Fruit fly (Drosophila melanogaster) S2 (cell line): Measurements from ENCODE around the gene CG13359.
A peak's percentile ranks its signal among the peaks of the same experiment; 100 is the strongest.

Source experiments
- CG8478 ChIP-seq: fragments of >200 bp; optimal IDR thresholded peaks from 2 replicates; lab custom pipeline; 2018
- CTCF ChIP-seq, 2 experiments: fragments of >200 bp; optimal IDR thresholded peaks; 2 replicates each; lab custom pipeline; 2018

Gene CG13359

DNA sequence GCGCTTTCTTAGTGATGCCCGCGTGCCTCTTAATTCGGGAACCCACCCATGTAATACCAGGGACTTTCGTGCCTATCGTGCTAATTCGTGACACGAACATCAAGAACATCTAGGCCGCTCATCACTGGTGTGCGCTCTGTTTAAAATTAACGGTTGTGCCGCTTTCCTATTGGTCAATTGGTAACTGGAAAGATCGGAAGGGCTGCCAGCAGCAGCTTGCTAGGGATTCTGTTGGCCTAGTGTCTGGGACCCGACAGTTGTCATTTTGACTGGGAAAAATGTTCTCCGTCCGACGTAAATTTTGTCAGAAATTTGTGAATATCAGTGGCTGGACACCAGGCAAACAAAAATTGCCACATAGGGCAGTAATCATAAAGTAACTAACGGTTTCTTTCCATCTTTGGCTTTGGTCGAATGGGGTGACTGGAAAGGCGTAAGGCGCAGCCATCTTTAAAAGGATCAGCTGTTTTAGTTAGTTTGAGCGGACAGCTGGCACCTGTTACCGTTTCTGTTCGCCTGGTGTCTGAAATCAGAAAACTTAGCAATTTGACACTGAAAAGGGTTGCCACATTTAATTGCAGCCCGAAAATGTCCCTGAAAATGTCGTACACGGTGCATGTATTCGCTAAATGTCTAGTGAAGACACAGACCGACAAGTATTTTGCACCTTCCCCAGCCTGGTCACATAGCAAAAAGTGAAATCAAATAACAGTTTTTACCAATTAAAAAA is 44.2 kb downstream of the CG13359 start, which contains the start of gene CG5273:
Gene CG5273, plus strand, starts transcription at position 703 of the 730 bp plus-strand sequence.
- TF ChIP-seq CTCF (optimal IDR thresholded peaks at IDR 0.05; lab: Kevin White, UChicago) (peak; percentile 60 to 68), CG8478 (lab: Kevin White, UChicago) (no peak)

DNA sequence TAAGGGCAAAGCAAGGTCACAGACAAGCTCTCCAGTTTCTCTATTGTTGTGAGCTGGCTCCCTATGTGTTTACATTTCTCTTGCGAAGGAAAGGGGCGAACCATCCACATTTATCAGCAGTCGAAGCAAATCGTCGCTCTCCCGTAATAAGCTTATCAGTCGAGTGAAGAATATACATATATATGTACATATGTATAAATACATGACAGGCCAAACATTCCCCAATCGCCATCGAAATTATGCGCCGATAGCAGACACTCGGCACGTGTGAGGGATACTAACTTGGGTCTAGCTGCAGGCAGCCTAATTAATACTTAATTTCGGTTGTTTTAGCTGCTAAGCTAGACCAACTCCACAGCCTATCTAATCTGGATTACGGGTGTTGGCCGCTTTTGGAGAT is 46.4 kb downstream of the CG13359 start:
- TF ChIP-seq CG8478 (lab: Kevin White, UChicago) (no peak), CTCF (optimal IDR thresholded peaks at IDR 0.05; lab: Kevin White, UChicago) (no peak)

DNA sequence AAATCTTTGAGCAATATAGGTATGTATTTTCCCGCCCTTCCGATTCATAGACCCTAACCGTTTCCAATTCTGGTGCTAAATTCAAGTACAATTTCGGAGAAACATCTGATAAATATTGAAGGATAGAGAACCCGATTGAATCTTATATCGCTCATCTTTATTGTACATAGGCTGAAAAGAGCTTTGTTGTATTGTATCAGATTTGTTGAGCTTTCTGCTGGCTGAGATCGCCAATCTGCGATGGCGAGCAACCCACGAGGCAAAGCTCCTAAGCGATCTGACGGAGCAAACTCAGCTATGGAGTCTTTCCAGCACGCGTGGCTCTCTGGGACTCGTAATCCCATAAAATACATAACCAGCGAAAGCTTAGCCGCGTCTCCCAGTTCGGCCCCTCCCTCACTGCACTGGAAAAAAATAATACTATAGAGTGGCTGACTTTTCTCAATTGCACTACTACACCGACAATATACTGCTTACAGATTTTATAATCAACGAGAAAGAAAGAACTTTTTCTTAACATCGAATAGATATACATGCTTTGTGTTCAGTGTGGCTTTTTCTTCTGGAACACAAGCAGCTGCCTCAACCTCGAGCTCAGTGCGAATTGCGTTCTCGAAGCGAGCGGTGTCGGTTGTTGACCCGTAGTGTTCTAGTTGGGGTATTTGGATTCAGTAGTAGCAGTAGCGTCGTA is 47.5 kb downstream of the CG13359 start:
- TF ChIP-seq CTCF (optimal IDR thresholded peaks at IDR 0.05; lab: Kevin White, UChicago) (no peak), CG8478 (lab: Kevin White, UChicago) (no peak)

- TF ChIP-seq CTCF (optimal IDR thresholded peaks at IDR 0.05; lab: Kevin White, UChicago) (no peak), CG8478 (lab: Kevin White, UChicago) (no peak)
These were observed 49.7 kb downstream of the CG13359 start, which contains the start of gene CG13361 for dm6 chrX:753553-753952. Gene CG13361 (minus strand): TSS chrX:753653.
